Fruit fly (Drosophila melanogaster): ENCODE data around the gene CG6763.

The CG6763 gene

DNA sequence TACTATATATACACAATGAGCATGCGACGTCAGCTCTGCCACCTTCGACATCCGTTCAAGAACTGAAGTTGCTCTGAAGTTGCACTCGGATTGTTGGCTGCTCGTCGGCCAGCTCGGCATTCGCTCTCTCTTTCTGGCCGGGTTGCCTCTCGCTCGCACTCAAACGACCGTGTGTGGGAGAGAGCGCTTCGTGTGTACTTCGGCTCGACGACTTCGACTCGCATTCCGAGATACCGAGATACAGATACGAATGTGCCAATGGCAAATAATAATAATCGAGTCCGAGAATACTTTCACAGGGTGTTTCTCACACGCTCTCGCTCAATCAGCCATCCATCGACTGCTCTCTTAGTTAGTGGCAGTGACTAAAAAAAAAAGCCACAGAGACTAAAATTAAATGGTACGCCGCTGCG, 11.6 kb downstream of the CG6763 start:
- TF ChIP-seq Usf (GFP tag; optimal IDR thresholded peaks at IDR 0.05) (no peak), CG3995 (GFP tag; optimal IDR thresholded peaks at IDR 0.05) (no peak), CG6791 (GFP tag; IDR thresholded peaks at IDR 0.05; ENCODE audit: partially characterized antibody) (peak; percentile 37; the same call in 1 of the 3 replicates), bowl (GFP tag; IDR thresholded peaks at IDR 0.05) (peak; percentile 42; the same call in 1 of the 2 replicates), Xrp1 (GFP tag; IDR thresholded peaks at IDR 0.05) (peak; percentile 30; the same call in 1 of the 2 replicates), CG12155 (GFP tag; optimal IDR thresholded peaks at IDR 0.05) (peak; percentile 23), CrebB (tag; optimal IDR thresholded peaks at IDR 0.05) (peak; percentile 28), Sox100B (GFP tag; optimal IDR thresholded peaks at IDR 0.05) (no peak), Elba2 (GFP tag; optimal IDR thresholded peaks at IDR 0.05) (no peak), tna (GFP tag; IDR thresholded peaks at IDR 0.05; ENCODE audit: partially characterized antibody) (peak; percentile 54; the same call in 1 of the 2 replicates), CG2120 (GFP tag; optimal IDR thresholded peaks at IDR 0.05) (no peak), CG32532 (GFP tag; IDR thresholded peaks at IDR 0.05) (peak; percentile 42; the same call in 1 of the 2 replicates), CG18599 (GFP tag; optimal IDR thresholded peaks at IDR 0.05) (peak; percentile 15), Ets97D (GFP tag; optimal IDR thresholded peaks at IDR 0.05) (no peak), ssp (GFP tag; IDR thresholded peaks at IDR 0.05) (no peak), CG14014 (GFP tag; IDR thresholded peaks at IDR 0.05) (no peak; the same call in 1 of the 2 replicates), peb (GFP tag; IDR thresholded peaks at IDR 0.05) (no peak), kni (GFP tag; optimal IDR thresholded peaks at IDR 0.05) (peak; percentile 86), CG18764 (GFP tag; optimal IDR thresholded peaks at IDR 0.05) (no peak), CG7786 (GFP tag; optimal IDR thresholded peaks at IDR 0.05) (no peak), Ssrp (tag; optimal IDR thresholded peaks at IDR 0.05) (no peak), row (GFP tag; IDR thresholded peaks at IDR 0.05) (0 out of 3 replicates have a peak, but pooled peaks have one; percentile 27), Sry-β (GFP tag; optimal IDR thresholded peaks at IDR 0.05) (no peak), Awh (GFP tag; IDR thresholded peaks at IDR 0.05) (no peak; the same call in 1 of the 2 replicates), CG12744 (GFP tag; optimal IDR thresholded peaks at IDR 0.05) (peak; percentile 5), Bteb2 (GFP tag; optimal IDR thresholded peaks at IDR 0.05) (no peak), CG7839 (tag; optimal IDR thresholded peaks at IDR 0.05) (peak; percentile 16), wdn (GFP tag; IDR thresholded peaks at IDR 0.05) (no peak), CG16813 (GFP tag; IDR thresholded peaks at IDR 0.05; ENCODE audit: partially characterized antibody) (no peak), Lpt (GFP tag; optimal IDR thresholded peaks at IDR 0.05) (no peak), croc (GFP tag; conservative IDR thresholded peaks at IDR 0.05) (no peak), CG11093 (GFP tag; IDR thresholded peaks at IDR 0.05) (no peak), ara (GFP tag; IDR thresholded peaks at IDR 0.05) (no peak), Antp (GFP tag; optimal IDR thresholded peaks at IDR 0.05) (no peak), HLH3B (GFP tag; IDR thresholded peaks at IDR 0.05) (peak; percentile 30; the same call in 1 of the 2 replicates), maf-S (GFP tag; optimal IDR thresholded peaks at IDR 0.05) (no peak), cato (GFP tag; optimal IDR thresholded peaks at IDR 0.05; ENCODE audit: borderline replicate concordance) (no peak), Drgx (GFP tag; IDR thresholded peaks at IDR 0.05) (peak; percentile 52; the same call in 1 of the 2 replicates), CG8290 (GFP tag; optimal IDR thresholded peaks at IDR 0.05) (peak; percentile 62), CG8290 (tag; optimal IDR thresholded peaks at IDR 0.05) (peak in 1 of 2 experiments; percentile 68), p53 (GFP tag; optimal IDR thresholded peaks at IDR 0.05) (no peak), insv (GFP tag; optimal IDR thresholded peaks at IDR 0.05) (peak in 1 of 2 experiments; percentile 15), MESR4 (GFP tag; optimal IDR thresholded peaks at IDR 0.05) (no peak), HmgZ (tag; optimal IDR thresholded peaks at IDR 0.05) (peak; percentile 56), dan (GFP tag; IDR thresholded peaks at IDR 0.05) (no peak), CG7556 (GFP tag; optimal IDR thresholded peaks at IDR 0.05) (no peak), bsh (GFP tag; optimal IDR thresholded peaks at IDR 0.05) (peak; percentile 18 to 64), knrl (GFP tag; IDR thresholded peaks at IDR 0.05; ENCODE audit: partially characterized antibody) (peak; percentile 13; the same call in 1 of the 3 replicates), CG6272 (GFP tag; IDR thresholded peaks at IDR 0.05) (no peak), br (optimal IDR thresholded peaks at IDR 0.05) (no peak), slou (GFP tag; optimal IDR thresholded peaks at IDR 0.05) (no peak), CG34422 (GFP tag; IDR thresholded peaks at IDR 0.05) (peak; percentile 34; the same call in 1 of the 3 replicates)

Data from whole organism, embryonic.